Worm (Caenorhabditis elegans): ENCODE measurements around the gene srab-22.
"Not testable (repeated sequence)": the region's sequence is repeated elsewhere in the genome, so short reads cannot be mapped to it uniquely, and the experiment has no call there.

srab-22 gene

ce11 chrV:3396765-3397164 is 29.4 kb upstream of the srab-22 start, which contains the start of gene T20D4.12:
Gene T20D4.12 (plus strand): TSS chrV:3397065.
- peak in 1 of 2 experiments; percentile 79 for TF ChIP-seq daf-16 (GFP tag; optimal IDR thresholded peaks at IDR 0.05)
- not testable (repeated sequence) for TF ChIP-seq daf-16 (tag; optimal IDR thresholded peaks at IDR 0.05)

DNA sequence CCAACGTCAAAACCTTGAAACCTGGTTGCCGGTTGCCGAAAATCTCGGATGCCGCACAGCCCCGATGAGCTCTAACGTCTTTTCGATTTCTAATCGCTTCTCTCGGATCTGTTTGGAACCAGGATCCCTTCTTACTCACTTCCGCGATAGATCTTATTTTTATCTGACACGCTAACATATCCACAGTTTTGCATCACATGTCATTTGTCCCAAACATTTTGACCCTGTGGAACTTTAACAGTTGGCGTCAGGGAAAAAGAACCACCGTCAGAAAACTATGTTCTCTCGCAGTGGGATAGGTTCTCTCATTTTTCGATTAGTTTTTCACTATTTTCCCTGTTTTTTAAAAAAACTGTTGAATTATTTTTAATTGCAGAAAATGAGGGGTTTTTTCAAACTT is 27.9 kb upstream of the srab-22 start, which contains the start of gene T20D4.11:
T20D4.11 (plus strand) TSS at position 377 of the 400 bp plus-strand sequence.
- TF ChIP-seq hlh-11 (tag; optimal IDR thresholded peaks at IDR 0.05) (peak; percentile 28), daf-16 (GFP tag; optimal IDR thresholded peaks at IDR 0.05) (peak in 1 of 2 experiments; percentile 62), daf-16 (tag; optimal IDR thresholded peaks at IDR 0.05) (no peak), zfp-2 (tag; optimal IDR thresholded peaks at IDR 0.05) (no peak), ceh-44 (GFP tag; IDR thresholded peaks at IDR 0.05) (no peak), unc-62 (GFP tag; optimal IDR thresholded peaks at IDR 0.05 in 1 of 2) (no peak), unc-62 (tag; optimal IDR thresholded peaks at IDR 0.05) (no peak)

DNA sequence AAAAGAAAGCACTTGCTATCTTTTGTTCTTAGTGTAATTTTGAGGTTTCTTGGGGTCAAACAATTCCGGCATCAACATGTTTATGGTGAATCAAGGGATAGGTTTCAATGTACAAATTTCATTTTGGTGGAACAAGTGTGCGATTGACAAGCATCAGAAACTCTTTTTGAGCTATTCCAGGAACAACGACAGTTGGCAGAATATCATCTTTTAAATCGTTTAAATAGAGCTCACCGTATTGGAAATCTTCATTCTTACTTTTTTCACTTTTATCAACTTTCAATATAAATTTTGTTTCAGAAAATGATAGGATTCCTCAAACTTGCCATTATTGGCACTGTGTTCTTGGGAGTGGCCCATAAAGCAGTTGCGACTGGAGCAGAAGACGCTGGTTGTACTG is 26.2 kb upstream of the srab-22 start, which contains the start of gene T20D4.10:
T20D4.10 (plus strand) TSS at position 301 of the 400 bp plus-strand sequence.
- TF ChIP-seq daf-16 (GFP tag; optimal IDR thresholded peaks at IDR 0.05): peak in 1 of 2 experiments; percentile 25
- TF ChIP-seq daf-16 (tag; optimal IDR thresholded peaks at IDR 0.05): not testable (repeated sequence)

DNA sequence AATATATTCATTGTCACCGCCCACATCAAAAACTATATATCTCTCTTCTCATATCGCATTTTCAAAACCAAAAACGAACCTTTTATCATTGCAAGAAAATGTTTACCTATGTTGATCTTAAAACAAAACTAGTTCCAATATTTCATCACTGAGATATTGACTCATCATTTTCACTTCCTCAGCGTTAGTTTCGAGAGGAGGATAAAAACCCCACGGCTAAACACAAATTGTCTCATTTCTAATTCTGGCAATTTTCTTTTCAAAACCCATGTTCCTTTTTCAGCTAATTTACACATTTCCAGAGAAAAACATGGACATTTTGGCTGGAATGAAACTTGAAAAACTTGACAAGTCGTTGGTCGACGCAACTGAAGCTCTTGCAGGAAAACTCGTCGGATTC is 17.6 kb upstream of the srab-22 start, which contains the start of gene T20D4.7:
T20D4.7 (plus strand) TSS at position 301 of the 400 bp plus-strand sequence.
- TF ChIP-seq ztf-7 (tag; optimal IDR thresholded peaks at IDR 0.05) (no peak), nhr-42 (GFP tag; IDR thresholded peaks at IDR 0.05) (no peak), zip-2 (tag; optimal IDR thresholded peaks at IDR 0.05) (no peak), nhr-10 (tag; optimal IDR thresholded peaks at IDR 0.05) (no peak), lin-13 (GFP tag; optimal IDR thresholded peaks at IDR 0.05) (no peak), daf-19 (GFP tag; conservative IDR thresholded peaks at IDR 0.05) (no peak), unc-130 (GFP tag; optimal IDR thresholded peaks at IDR 0.05) (no peak), snpc-1.2 (GFP tag; IDR thresholded peaks at IDR 0.05) (no peak), daf-16 (GFP tag; optimal IDR thresholded peaks at IDR 0.05) (no peak), daf-16 (tag; optimal IDR thresholded peaks at IDR 0.05) (no peak), dmd-6 (GFP tag; IDR thresholded peaks at IDR 0.05) (no peak)

DNA sequence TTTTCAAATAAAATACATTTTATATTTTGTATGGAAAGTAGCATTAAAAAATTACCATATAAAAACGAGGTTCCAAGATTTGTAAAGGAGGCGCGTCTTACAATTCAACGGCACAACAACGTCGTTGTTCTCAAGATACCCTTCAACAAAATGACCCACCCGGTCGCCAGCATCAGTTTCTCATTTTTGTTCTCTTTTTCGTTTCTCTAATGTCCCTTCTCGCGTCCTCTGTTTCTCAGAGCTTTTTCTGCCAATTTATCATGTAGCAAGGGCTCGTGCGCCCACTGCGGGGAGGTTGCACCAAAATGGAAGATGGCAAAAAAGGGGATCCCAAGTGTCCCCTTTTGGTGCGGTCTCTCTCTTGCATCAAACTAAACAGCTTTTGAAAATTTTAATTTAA is 16.7 kb upstream of the srab-22 start:
- no peak for TF ChIP-seq unc-130 (GFP tag; optimal IDR thresholded peaks at IDR 0.05)
- TF ChIP-seq D1046.2 (GFP tag; IDR thresholded peaks at IDR 0.05): no peak
- no peak for TF ChIP-seq mdt-29 (GFP tag; IDR thresholded peaks at IDR 0.05)
- TF ChIP-seq daf-8 (GFP tag; IDR thresholded peaks at IDR 0.05): no peak
- TF ChIP-seq dmd-8 (GFP tag; IDR thresholded peaks at IDR 0.05): no peak
- TF ChIP-seq saeg-2 (GFP tag; IDR thresholded peaks at IDR 0.05): no peak
- TF ChIP-seq nhr-48 (tag; optimal IDR thresholded peaks at IDR 0.05): no peak
- TF ChIP-seq hlh-30 (tag; optimal IDR thresholded peaks at IDR 0.05; ENCODE audit: insufficient read depth): no peak
- no peak for TF ChIP-seq rbr-2 (tag; optimal IDR thresholded peaks at IDR 0.05)
- peak in 1 of 2 experiments; percentile 61 for TF ChIP-seq unc-62 (GFP tag; optimal IDR thresholded peaks at IDR 0.05 in 1 of 2)
- TF ChIP-seq unc-62 (tag; optimal IDR thresholded peaks at IDR 0.05): no peak
- TF ChIP-seq ces-1 (GFP tag; optimal IDR thresholded peaks at IDR 0.05): no peak
- TF ChIP-seq ZK337.2 (GFP tag; IDR thresholded peaks at IDR 0.05): 0 out of 2 replicates have a peak, but pooled peaks have one; percentile 7
- no peak for TF ChIP-seq nhr-41 (GFP tag; IDR thresholded peaks at IDR 0.05)
- TF ChIP-seq nhr-102 (tag; optimal IDR thresholded peaks at IDR 0.05): no peak
- TF ChIP-seq aha-1 (tag): peak; percentile 81
- no peak for TF ChIP-seq snpc-1.2 (GFP tag; IDR thresholded peaks at IDR 0.05)

- TF ChIP-seq duxl-1 (tag; optimal IDR thresholded peaks at IDR 0.05; ENCODE audit: poor library complexity): peak; percentile 75
- TF ChIP-seq ces-1 (GFP tag; optimal IDR thresholded peaks at IDR 0.05): peak; percentile 4
- peak; percentile 43 for TF ChIP-seq hlh-11 (tag; optimal IDR thresholded peaks at IDR 0.05)
- peak; percentile 74 for TF ChIP-seq dmd-6 (GFP tag; IDR thresholded peaks at IDR 0.05)
- peak; percentile 36 for TF ChIP-seq aha-1 (tag)
- TF ChIP-seq nhr-48 (tag; optimal IDR thresholded peaks at IDR 0.05): peak; percentile 23
- no peak for TF ChIP-seq daf-12 (tag; optimal IDR thresholded peaks at IDR 0.05)
- TF ChIP-seq nhr-28 (tag; optimal IDR thresholded peaks at IDR 0.05): peak; percentile 53
- peak in 1 of 2 experiments; percentile 94 for TF ChIP-seq unc-62 (GFP tag; optimal IDR thresholded peaks at IDR 0.05 in 1 of 2)
- TF ChIP-seq unc-62 (tag; optimal IDR thresholded peaks at IDR 0.05): no peak
- no peak for TF ChIP-seq nhr-76 (tag; optimal IDR thresholded peaks at IDR 0.05)
- TF ChIP-seq dpl-1 (GFP tag; optimal IDR thresholded peaks at IDR 0.05): no peak
- TF ChIP-seq nhr-77 (tag; optimal IDR thresholded peaks at IDR 0.05): no peak
- 0 out of 2 replicates have a peak, but pooled peaks have one; percentile 35 for TF ChIP-seq tra-1 (GFP tag; IDR thresholded peaks at IDR 0.05)
- no peak for TF ChIP-seq lim-7 (GFP tag; IDR thresholded peaks at IDR 0.05)
- no peak for TF ChIP-seq set-16 (GFP tag; IDR thresholded peaks at IDR 0.05)
- TF ChIP-seq nhr-25 (tag; optimal IDR thresholded peaks at IDR 0.05; ENCODE audit: borderline replicate concordance, insufficient read depth): no peak
Measured at ce11 chrV:3410098-3410570, 16.0 kb upstream of the srab-22 start, which contains the start of gene arrd-22. Gene arrd-22 (plus strand): TSS chrV:3410520.

All from whole organism, L4 larva.